Fruit fly (Drosophila melanogaster): ENCODE results near the gene mtgo.

The mtgo gene

DNA sequence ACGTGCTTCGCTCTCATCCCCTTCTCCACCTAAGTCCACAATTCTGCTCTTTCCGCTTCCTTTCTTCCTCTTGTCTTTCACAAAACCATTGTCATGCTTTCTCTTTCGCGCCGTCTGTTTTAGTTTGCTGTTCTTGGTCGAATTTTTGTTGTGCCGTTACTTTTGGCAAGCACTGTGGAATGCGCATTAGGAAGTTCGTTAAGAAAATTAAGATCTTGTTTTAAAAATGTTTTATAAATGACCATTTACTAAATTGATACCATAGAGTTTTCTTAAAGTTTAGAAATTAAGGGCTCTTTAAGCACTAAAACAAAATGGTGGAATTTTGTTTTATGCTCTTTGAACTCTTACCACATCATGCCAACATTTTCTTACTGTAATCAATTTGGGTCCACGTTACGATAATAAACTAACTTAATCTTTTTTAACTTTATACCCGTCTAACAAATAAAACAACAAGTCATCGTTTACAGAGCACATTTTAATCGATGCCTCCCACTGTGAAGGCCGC lies 9.7 kb upstream of the mtgo start (continued):
- TF ChIP-seq Dad (GFP tag; optimal IDR thresholded peaks at IDR 0.05) (peak; percentile 43), Nf-YA (GFP tag; IDR thresholded peaks at IDR 0.05) (no peak), CG17802 (tag; optimal IDR thresholded peaks at IDR 0.05) (peak; percentile 9), Lpt (GFP tag; optimal IDR thresholded peaks at IDR 0.05) (no peak), nau (GFP tag; optimal IDR thresholded peaks at IDR 0.05) (no peak), ems (GFP tag; optimal IDR thresholded peaks at IDR 0.05) (peak; percentile 65), CG8281 (tag; optimal IDR thresholded peaks at IDR 0.05) (peak; percentile 48), Max (GFP tag; optimal IDR thresholded peaks at IDR 0.05) (peak; percentile 75), CG8478 (optimal IDR thresholded peaks at IDR 0.05) (no peak), CG13775 (GFP tag; optimal IDR thresholded peaks at IDR 0.05) (peak; percentile 69), Xbp1 (GFP tag; optimal IDR thresholded peaks at IDR 0.05) (peak; percentile 70), CG3163 (GFP tag; optimal IDR thresholded peaks at IDR 0.05) (peak; percentile 62), CG2875 (GFP tag; optimal IDR thresholded peaks at IDR 0.05) (no peak), lilli (GFP tag; optimal IDR thresholded peaks at IDR 0.05) (peak; percentile 89), CG4282 (GFP tag; optimal IDR thresholded peaks at IDR 0.05) (peak; percentile 36), vvl (GFP tag; IDR thresholded peaks at IDR 0.05) (0 out of 2 replicates have a peak, but pooled peaks have one; percentile 29), CG5180 (GFP tag; optimal IDR thresholded peaks at IDR 0.05) (no peak), wor (GFP tag; IDR thresholded peaks at IDR 0.05) (peak; percentile 20; the same call in 1 of the 2 replicates), CG6813 (GFP tag; optimal IDR thresholded peaks at IDR 0.05) (peak; percentile 33), D (optimal IDR thresholded peaks at IDR 0.05) (no peak), D (GFP tag; optimal IDR thresholded peaks at IDR 0.05) (peak; percentile 36), jumu (GFP tag; optimal IDR thresholded peaks at IDR 0.05) (peak; percentile 60), CG7271 (tag; optimal IDR thresholded peaks at IDR 0.05) (no peak), pan (optimal IDR thresholded peaks at IDR 0.05) (no peak), pan (GFP tag; optimal IDR thresholded peaks at IDR 0.05 in 1 of 2, IDR thresholded peaks at IDR 0.05 in 1 of 2) (peak in 1 of 2 experiments; percentile 57), CG7963 (GFP tag; IDR thresholded peaks at IDR 0.05; ENCODE audit: partially characterized antibody) (no peak), Fer2 (tag; optimal IDR thresholded peaks at IDR 0.05) (peak; percentile 50), Ets65A (GFP tag) (peak; percentile 96), CG32767 (GFP tag; IDR thresholded peaks at IDR 0.05) (peak; percentile 10; the same call in 1 of the 2 replicates), CG18619 (GFP tag; optimal IDR thresholded peaks at IDR 0.05) (peak; percentile 77), CG4617 (GFP tag; optimal IDR thresholded peaks at IDR 0.05; ENCODE audit: borderline replicate concordance) (no peak), chm (GFP tag; IDR thresholded peaks at IDR 0.05) (0 out of 2 replicates have a peak, but pooled peaks have one; percentile 30), CG8089 (GFP tag; optimal IDR thresholded peaks at IDR 0.05) (peak; percentile 56), CG15479 (GFP tag; optimal IDR thresholded peaks at IDR 0.05) (no peak), dpn (GFP tag; optimal IDR thresholded peaks at IDR 0.05) (peak; percentile 21 to 87), Hey (tag; optimal IDR thresholded peaks at IDR 0.05) (no peak), Atf6 (GFP tag; IDR thresholded peaks at IDR 0.05) (peak; percentile 67), Camta (GFP tag; optimal IDR thresholded peaks at IDR 0.05) (peak; percentile 67), chinmo (GFP tag; IDR thresholded peaks at IDR 0.05; ENCODE audit: partially characterized antibody) (no peak), trh (GFP tag; optimal IDR thresholded peaks at IDR 0.05) (no peak), D19B (GFP tag; optimal IDR thresholded peaks at IDR 0.05) (peak; percentile 66), ftz-f1 (GFP tag; optimal IDR thresholded peaks at IDR 0.05) (no peak), salm (tag; optimal IDR thresholded peaks at IDR 0.05) (peak; percentile 48), br (optimal IDR thresholded peaks at IDR 0.05) (no peak), rib (GFP tag; IDR thresholded peaks at IDR 0.05) (no peak), HLH3B (GFP tag; IDR thresholded peaks at IDR 0.05) (peak; percentile 23; the same call in 1 of the 2 replicates), CG17385 (GFP tag; optimal IDR thresholded peaks at IDR 0.05) (peak; percentile 72), CG9797 (GFP tag; optimal IDR thresholded peaks at IDR 0.05) (no peak), kah (GFP tag; optimal IDR thresholded peaks at IDR 0.05) (no peak), luna (GFP tag; optimal IDR thresholded peaks at IDR 0.05) (peak; percentile 68), h (optimal IDR thresholded peaks at IDR 0.05) (no peak), Kr (GFP tag; optimal IDR thresholded peaks at IDR 0.05) (no peak)

Measured in whole organism, embryonic.